Worm (Caenorhabditis elegans): ENCODE results near the gene wht-2.

ce11 chrIV:11467413-11467812 is 2.8 kb upstream of the wht-2 start, which contains the start of gene C10C6.7:
- TF ChIP-seq nfya-1 (tag; optimal IDR thresholded peaks at IDR 0.05; ENCODE audit: borderline replicate concordance, insufficient read depth) (no peak), chd-7 (tag; optimal IDR thresholded peaks at IDR 0.05) (no peak), Y53G8AR.9 (GFP tag; conservative IDR thresholded peaks at IDR 0.05) (no peak), pha-4 (tag; optimal IDR thresholded peaks at IDR 0.05) (no peak), him-1 (tag; optimal IDR thresholded peaks at IDR 0.05) (no peak)
